Worm (Caenorhabditis elegans) whole organism, mixed stage, embryonic: Measurements from ENCODE around the gene nhx-1.

Experiments
- drap-1 ChIP-seq: fragments of 200-800 bp; sonication (Bioruptor generic); optimal IDR thresholded peaks from 3 replicates; lab custom pipeline; 2018; ENCODE audit warnings: mild to moderate bottlenecking, missing genetic modification characterization, missing compliant biosample characterization
- hlh-1 ChIP-seq: fragments of 150-350 bp; optimal IDR thresholded peaks from 2 replicates; lab custom pipeline; 2014; ENCODE audit warnings: missing biosample characterization, missing genetic modification reagents, missing genetic modification characterization
- lin-32 ChIP-seq: fragments of 200-800 bp; sonication (Bioruptor generic); optimal IDR thresholded peaks from 2 replicates; lab custom pipeline; 2018; ENCODE audit warnings: mild to moderate bottlenecking, missing genetic modification characterization, missing compliant biosample characterization
- lsy-2 ChIP-seq: fragments of 150-350 bp; optimal IDR thresholded peaks from 2 replicates; lab custom pipeline; 2014; ENCODE audit warnings: missing biosample characterization, missing genetic modification characterization
- mab-5 ChIP-seq: fragments of 150-350 bp; optimal IDR thresholded peaks from 2 replicates; lab custom pipeline; 2014; ENCODE audit warnings: missing biosample characterization, missing genetic modification characterization
- nhr-12 ChIP-seq: fragments of 150-350 bp; optimal IDR thresholded peaks from 2 replicates; lab custom pipeline; 2014; ENCODE audit warnings: missing biosample characterization, missing genetic modification characterization
- nhr-237 ChIP-seq: fragments of 150-350 bp; optimal IDR thresholded peaks from 2 replicates; lab custom pipeline; 2014; ENCODE audit warnings: missing biosample characterization, missing genetic modification characterization
- nhr-28 ChIP-seq: fragments of 150-350 bp; optimal IDR thresholded peaks from 2 replicates; lab custom pipeline; 2014; ENCODE audit warnings: missing biosample characterization, missing genetic modification characterization
- snpc-4 ChIP-seq: fragments of 150-350 bp; optimal IDR thresholded peaks from 2 replicates; lab custom pipeline; 2014; ENCODE audit warnings: missing biosample characterization, missing genetic modification characterization
- sptf-1 ChIP-seq: sonication (generic microtip); optimal IDR thresholded peaks from 2 replicates; lab custom pipeline; 2017; ENCODE audit warnings: mild to moderate bottlenecking, missing genetic modification characterization, moderate library complexity, missing compliant biosample characterization
- unc-120 ChIP-seq: sonication (generic microtip); optimal IDR thresholded peaks from 2 replicates; lab custom pipeline; 2017; ENCODE audit warnings: missing genetic modification characterization, missing compliant biosample characterization; ENCODE audit not compliant: poor library complexity, severe bottlenecking
- unc-39 ChIP-seq: fragments of 150-350 bp; optimal IDR thresholded peaks from 2 replicates; lab custom pipeline; 2014; ENCODE audit warnings: missing biosample characterization, missing genetic modification characterization
- unc-62 ChIP-seq: fragments of 150-350 bp; optimal IDR thresholded peaks from 2 replicates; lab custom pipeline; 2014; ENCODE audit warnings: missing biosample characterization, missing genetic modification reagents, missing genetic modification characterization
- ztf-11 ChIP-seq: fragments of 150-350 bp; optimal IDR thresholded peaks from 2 replicates; lab custom pipeline; 2014; ENCODE audit warnings: missing biosample characterization, missing genetic modification characterization

DNA sequence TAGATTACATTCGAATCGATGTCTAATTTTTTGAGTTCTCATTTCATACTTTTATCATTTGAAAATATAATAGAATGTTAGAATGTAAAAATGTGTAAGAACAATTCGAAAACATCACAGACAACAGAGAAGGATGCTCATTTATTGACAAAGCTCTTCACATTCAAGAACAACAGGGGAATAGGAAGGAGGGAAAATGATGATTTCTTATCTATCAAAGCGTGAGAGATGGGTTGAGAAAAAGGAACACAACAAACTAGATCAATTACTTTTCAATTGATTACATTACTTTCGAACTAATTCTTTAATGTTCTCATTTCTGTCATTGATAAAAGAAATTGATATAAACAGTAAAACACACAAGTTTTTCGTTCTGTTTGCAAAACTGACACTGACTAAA, at the start of gene nhx-1, which contains the start of gene VB0395L.1:
- TF ChIP-seq sptf-1 (tag; lab: Kevin White, UChicago) (no peak), snpc-4 (tag; lab: Kevin White, UChicago) (no peak), lsy-2 (no peak), ztf-11 (tag; lab: Kevin White, UChicago) (no peak), mab-5 (tag; lab: Kevin White, UChicago) (no peak), unc-62 (no peak), unc-39 (tag; lab: Kevin White, UChicago) (no peak), nhr-28 (no peak), nhr-12 (tag; lab: Kevin White, UChicago) (no peak), unc-120 (tag; lab: Kevin White, UChicago) (no peak), hlh-1 (tag; lab: Kevin White, UChicago) (no peak), lin-32 (GFP tag; lab: Kevin White, UChicago) (no peak), drap-1 (GFP tag; lab: Kevin White, UChicago) (no peak), nhr-237 (tag; lab: Kevin White, UChicago) (no peak)
